Worm (Caenorhabditis elegans): ENCODE data around the gene sri-43.
A peak's percentile ranks its signal among the peaks of the same experiment; 100 is the strongest.

sri-43 gene

DNA sequence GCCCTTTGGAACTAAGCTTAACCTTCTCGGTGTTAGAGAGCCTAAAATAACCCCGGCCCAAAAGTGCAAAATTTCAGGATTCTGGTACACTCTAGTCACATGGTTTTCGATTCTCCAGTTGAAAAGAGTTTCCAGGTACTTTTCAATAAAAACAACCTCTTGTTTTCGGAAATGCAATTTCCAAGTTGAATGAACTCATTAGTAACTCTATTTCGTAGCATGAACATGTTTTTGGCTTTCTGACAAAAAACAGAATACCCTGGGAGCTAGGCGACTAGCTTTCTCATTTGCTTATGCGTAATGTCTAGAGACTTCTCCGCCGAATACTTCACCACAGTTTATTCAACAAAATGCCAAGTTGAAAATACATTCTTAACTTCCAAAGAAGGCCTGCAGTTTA, 21.2 kb downstream of the sri-43 start, which contains the start of gene srh-71:
Gene srh-71 (plus strand): TSS at position 301 of the 400 bp plus-strand sequence.
- TF ChIP-seq sea-2 (GFP tag; optimal IDR thresholded peaks at IDR 0.05) = no peak
- no peak for TF ChIP-seq tbx-2 (tag; optimal IDR thresholded peaks at IDR 0.05)
- TF ChIP-seq unc-62 (GFP tag; optimal IDR thresholded peaks at IDR 0.05) = no peak
- TF ChIP-seq ztf-11 (tag; optimal IDR thresholded peaks at IDR 0.05) = no peak
- no peak for TF ChIP-seq fkh-2 (tag; optimal IDR thresholded peaks at IDR 0.05)
- no peak for TF ChIP-seq egl-27 (tag; optimal IDR thresholded peaks at IDR 0.05)
- no peak for TF ChIP-seq pha-4 (tag; optimal IDR thresholded peaks at IDR 0.05)
- no peak for TF ChIP-seq skn-1 (tag; optimal IDR thresholded peaks at IDR 0.05)
- TF ChIP-seq nhr-237 (tag; optimal IDR thresholded peaks at IDR 0.05) = no peak
- no peak for TF ChIP-seq ceh-28 (tag; optimal IDR thresholded peaks at IDR 0.05)
- no peak for TF ChIP-seq nhr-11 (tag; optimal IDR thresholded peaks at IDR 0.05)
- TF ChIP-seq daf-12 (tag; optimal IDR thresholded peaks at IDR 0.05) = no peak
- no peak for TF ChIP-seq unc-39 (tag; optimal IDR thresholded peaks at IDR 0.05)
- no peak for TF ChIP-seq lsy-12 (tag; optimal IDR thresholded peaks at IDR 0.05)
- TF ChIP-seq nhr-67 (tag; optimal IDR thresholded peaks at IDR 0.05) = no peak
- no peak for TF ChIP-seq nhr-25 (tag; optimal IDR thresholded peaks at IDR 0.05)

- TF ChIP-seq nhr-11 (tag; optimal IDR thresholded peaks at IDR 0.05) (no peak), fkh-2 (tag; optimal IDR thresholded peaks at IDR 0.05) (no peak), sea-2 (GFP tag; optimal IDR thresholded peaks at IDR 0.05) (no peak), unc-39 (tag; optimal IDR thresholded peaks at IDR 0.05) (no peak), pqm-1 (tag; optimal IDR thresholded peaks at IDR 0.05) (no peak), nhr-237 (tag; optimal IDR thresholded peaks at IDR 0.05) (no peak), mdl-1 (tag; optimal IDR thresholded peaks at IDR 0.05) (no peak), fos-1 (tag; optimal IDR thresholded peaks at IDR 0.05) (no peak), nhr-23 (tag; optimal IDR thresholded peaks at IDR 0.05) (no peak), elt-1 (tag; optimal IDR thresholded peaks at IDR 0.05) (no peak), tbx-2 (tag; optimal IDR thresholded peaks at IDR 0.05) (no peak), fkh-10 (GFP tag; optimal IDR thresholded peaks at IDR 0.05) (no peak), zag-1 (tag; optimal IDR thresholded peaks at IDR 0.05) (no peak), nfya-1 (tag; optimal IDR thresholded peaks at IDR 0.05; ENCODE audit: insufficient read depth) (no peak), lin-15B (tag; optimal IDR thresholded peaks at IDR 0.05) (peak; percentile 7), unc-62 (GFP tag; optimal IDR thresholded peaks at IDR 0.05) (no peak), nhr-76 (tag; optimal IDR thresholded peaks at IDR 0.05) (no peak), mml-1 (tag; optimal IDR thresholded peaks at IDR 0.05) (no peak), pha-4 (tag; optimal IDR thresholded peaks at IDR 0.05) (peak; percentile 56), daf-12 (tag; optimal IDR thresholded peaks at IDR 0.05) (no peak), nhr-28 (tag; optimal IDR thresholded peaks at IDR 0.05) (no peak), hmg-11 (tag; optimal IDR thresholded peaks at IDR 0.05) (peak; percentile 84), elt-2 (tag; optimal IDR thresholded peaks at IDR 0.05) (no peak), lin-39 (tag; optimal IDR thresholded peaks at IDR 0.05) (peak; percentile 8), ceh-16 (tag; optimal IDR thresholded peaks at IDR 0.05) (no peak)
Observed at ce11 chrII:3118907-3119382, 25.5 kb downstream of the sri-43 start, which contains the start of gene T10D4.6. TSS of gene T10D4.6 (plus strand) at chrII:3119332.

ce11 chrII:3117471-3117870, 27.0 kb downstream of the sri-43 start, which contains the start of gene T10D4.7:
TSS of gene T10D4.7 (plus strand) at chrII:3117771.
- TF ChIP-seq zag-1 (tag; optimal IDR thresholded peaks at IDR 0.05) (no peak), ama-1 (optimal IDR thresholded peaks at IDR 0.05) (no peak), nfya-1 (tag; optimal IDR thresholded peaks at IDR 0.05; ENCODE audit: insufficient read depth) (no peak), nhr-23 (tag; optimal IDR thresholded peaks at IDR 0.05) (no peak), egl-5 (tag; optimal IDR thresholded peaks at IDR 0.05) (no peak), snpc-4 (tag; optimal IDR thresholded peaks at IDR 0.05) (no peak), nhr-12 (tag; optimal IDR thresholded peaks at IDR 0.05) (no peak), mml-1 (tag; optimal IDR thresholded peaks at IDR 0.05) (no peak), mdl-1 (tag; optimal IDR thresholded peaks at IDR 0.05) (no peak), elt-1 (tag; optimal IDR thresholded peaks at IDR 0.05) (no peak), pha-4 (tag; optimal IDR thresholded peaks at IDR 0.05) (no peak), nhr-67 (tag; optimal IDR thresholded peaks at IDR 0.05) (no peak), elt-2 (tag; optimal IDR thresholded peaks at IDR 0.05) (no peak), fkh-2 (tag; optimal IDR thresholded peaks at IDR 0.05) (no peak), unc-39 (tag; optimal IDR thresholded peaks at IDR 0.05) (no peak)

DNA sequence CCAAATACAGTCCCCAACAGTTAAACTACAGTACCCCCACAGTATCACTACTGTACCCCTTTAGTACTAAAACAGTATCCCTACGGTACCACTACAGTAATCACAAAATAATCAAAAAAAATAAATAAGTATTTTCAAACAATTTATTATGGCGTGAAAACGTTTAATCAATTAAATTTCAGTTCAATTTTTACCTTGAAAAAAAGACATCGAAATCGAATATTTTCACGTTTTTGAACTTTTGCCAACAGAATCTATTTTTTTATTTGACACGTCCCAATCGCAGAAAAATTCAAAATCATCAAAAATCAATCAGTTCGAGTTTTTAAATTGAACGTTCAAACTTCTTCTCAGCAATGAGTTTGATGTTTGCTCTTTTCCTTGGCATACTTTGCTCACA, 30.5 kb downstream of the sri-43 start, which contains the start of gene clec-123:
Gene clec-123 (plus strand): TSS at position 301 of the 400 bp plus-strand sequence.
- TF ChIP-seq fos-1 (tag; optimal IDR thresholded peaks at IDR 0.05) = no peak
- TF ChIP-seq nhr-77 (tag; optimal IDR thresholded peaks at IDR 0.05) = no peak
- no peak for TF ChIP-seq nhr-11 (tag; optimal IDR thresholded peaks at IDR 0.05)
- TF ChIP-seq nhr-76 (tag; optimal IDR thresholded peaks at IDR 0.05) = no peak
- no peak for TF ChIP-seq nhr-25 (tag; optimal IDR thresholded peaks at IDR 0.05)
- TF ChIP-seq ceh-28 (tag; optimal IDR thresholded peaks at IDR 0.05) = no peak
- TF ChIP-seq elt-3 (tag; optimal IDR thresholded peaks at IDR 0.05) = no peak
- no peak for TF ChIP-seq ZK546.5 (tag; optimal IDR thresholded peaks at IDR 0.05)
- TF ChIP-seq jun-1 (tag; optimal IDR thresholded peaks at IDR 0.05) = no peak

All from whole organism, L3 larva.